Fruit fly (Drosophila melanogaster) whole organism, prepupa: Measurements from ENCODE around the gene GABA-B-R2.

Experiments used
- Hr39 ChIP-seq: fragments of 200-800 bp; sonication (Bioruptor generic); optimal IDR thresholded peaks from 2 replicates; lab custom pipeline; 2016; ENCODE audit warnings: missing biosample characterization, missing genetic modification characterization
- Hr4 ChIP-seq: fragments of 200-800 bp; sonication (Bioruptor generic); optimal IDR thresholded peaks from 3 replicates; lab custom pipeline; 2016; ENCODE audit warnings: missing biosample characterization, missing genetic modification characterization

- TF ChIP-seq Hr4 (GFP tag; lab: Kevin White, UChicago) (no peak), Hr39 (GFP tag; lab: Kevin White, UChicago) (no peak)
These were observed 36.6 kb downstream of the GABA-B-R2 start, which contains the start of gene CG34034 for dm6 chr3R:21739010-21739409.
